Fruit fly (Drosophila melanogaster) Kc167 (cell line): Measurements from ENCODE around the gene CG16813.

Source experiments
- Myc ChIP-seq: fragments of >200 bp; optimal IDR thresholded peaks from 2 replicates; lab custom pipeline; 2017; ENCODE audit warnings: missing external identifiers
- Sin3A ChIP-seq: fragments of >200 bp; optimal IDR thresholded peaks from 2 replicates; lab custom pipeline; 2018; ENCODE audit warnings: missing external identifiers
- h ChIP-seq: fragments of >200 bp; optimal IDR thresholded peaks from 3 replicates; lab custom pipeline; 2018; ENCODE audit warnings: missing external identifiers
- insv ChIP-seq: fragments of >200 bp; optimal IDR thresholded peaks from 3 replicates; lab custom pipeline; 2018; ENCODE audit warnings: missing external identifiers
- psq ChIP-seq: fragments of >200 bp; optimal IDR thresholded peaks from 2 replicates; lab custom pipeline; 2017; ENCODE audit warnings: missing external identifiers
- ttk ChIP-seq: sonication (Bioruptor generic); optimal IDR thresholded peaks from 2 replicates; lab custom pipeline; 2017; ENCODE audit warnings: missing external identifiers

Gene CG16813

DNA sequence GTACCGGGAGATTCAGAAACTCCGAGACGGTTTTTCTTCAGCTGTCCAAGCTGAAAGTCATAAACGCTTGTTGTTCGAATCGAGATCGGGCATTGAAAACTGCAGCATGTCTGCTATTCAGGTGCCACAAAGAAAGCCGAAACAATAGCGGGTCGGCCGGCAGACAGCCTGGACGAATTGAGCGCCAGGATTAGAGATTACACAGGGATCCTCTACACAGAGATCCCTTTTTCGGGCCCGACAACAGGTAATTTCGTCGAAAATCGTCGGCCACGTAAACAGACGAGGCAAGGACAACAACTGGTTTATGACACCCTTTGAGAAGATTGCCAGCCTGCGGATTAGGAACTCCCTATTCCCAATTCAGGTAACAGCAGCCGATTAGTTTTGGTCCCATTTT is at the start of gene CG16813:
CG16813 (plus strand) TSS at position 288 of the 400 bp plus-strand sequence.
- TF ChIP-seq insv (no peak), h (lab: Kevin White, UChicago) (no peak), Myc (lab: Kevin White, UChicago) (no peak), ttk (lab: Kevin White, UChicago) (no peak), Sin3A (no peak), psq (lab: Kevin White, UChicago) (no peak)

DNA sequence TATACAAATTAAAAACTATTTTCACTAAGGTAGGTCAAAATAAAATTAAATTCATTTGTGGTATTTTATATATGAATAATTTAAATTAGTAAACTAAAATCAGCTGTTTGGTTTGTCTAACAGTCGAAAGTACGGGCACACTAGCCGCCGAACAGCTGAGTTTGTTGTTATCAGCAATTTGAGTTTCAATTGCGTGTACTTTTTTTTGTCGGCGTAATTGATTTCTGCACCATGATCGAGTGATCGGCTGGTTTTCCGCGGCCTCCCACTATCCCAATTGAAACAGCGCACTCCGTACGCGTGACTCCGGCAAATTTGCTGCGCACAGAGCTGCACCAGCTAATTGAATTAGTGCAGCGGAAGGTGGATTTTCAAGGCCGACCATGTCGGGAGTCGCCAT is 48.2 kb upstream of the CG16813 start, which contains the start of gene Alg7:
Alg7 (plus strand) TSS at position 153 of the 400 bp plus-strand sequence.
- TF ChIP-seq psq (lab: Kevin White, UChicago), result no peak
- TF ChIP-seq Myc (lab: Kevin White, UChicago), result no peak
- no peak for TF ChIP-seq h (lab: Kevin White, UChicago)
- peak; percentile 53 for TF ChIP-seq insv
- no peak for TF ChIP-seq Sin3A
- TF ChIP-seq ttk (lab: Kevin White, UChicago), result no peak

DNA sequence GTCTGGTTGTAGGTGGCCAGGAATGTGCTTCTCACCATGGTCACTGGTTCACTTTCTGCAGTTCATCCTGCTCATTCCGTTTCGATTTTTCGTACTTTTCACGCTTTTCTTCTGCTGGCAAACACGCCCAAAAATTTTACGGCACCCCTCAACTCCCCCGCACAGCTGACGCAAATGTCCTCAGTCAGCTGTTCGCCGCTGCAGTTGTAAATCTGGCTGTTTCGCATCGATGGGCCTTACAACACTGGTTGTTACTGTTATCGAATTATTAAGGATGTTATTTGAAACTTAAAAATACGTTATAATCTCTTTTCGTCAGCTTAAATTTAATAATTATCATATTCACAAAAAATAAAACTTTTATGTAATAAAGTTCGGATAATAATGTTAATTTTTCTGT is 44.9 kb upstream of the CG16813 start, which contains the start of gene Mgat3:
Mgat3 (minus strand) TSS at position 182 of the 400 bp plus-strand sequence.
- TF ChIP-seq Sin3A, result no peak

DNA sequence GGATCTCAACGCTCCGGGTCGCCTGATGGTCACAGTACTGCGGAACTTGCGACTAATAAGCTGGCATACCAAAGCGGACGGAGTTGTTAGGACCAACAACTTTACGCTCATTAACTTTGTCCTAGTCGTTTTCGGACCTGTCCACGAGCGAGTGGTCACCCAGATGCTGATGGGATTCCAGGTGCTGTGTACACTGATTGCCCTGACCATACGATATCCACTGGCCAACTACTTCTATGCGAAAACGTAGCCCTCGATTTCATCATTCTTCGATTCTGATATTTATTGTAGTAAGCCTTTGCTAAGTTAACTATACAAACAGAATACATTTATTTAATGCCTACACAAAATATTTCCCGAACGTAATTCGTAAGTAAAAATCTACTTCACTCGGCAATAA is 44.2 kb upstream of the CG16813 start, which contains the start of gene Rsph1:
Rsph1 (plus strand) TSS at position 301 of the 400 bp plus-strand sequence.
- TF ChIP-seq Sin3A (no peak), Myc (lab: Kevin White, UChicago) (no peak), ttk (lab: Kevin White, UChicago) (no peak), insv (no peak), psq (lab: Kevin White, UChicago) (no peak), h (lab: Kevin White, UChicago) (no peak)

DNA sequence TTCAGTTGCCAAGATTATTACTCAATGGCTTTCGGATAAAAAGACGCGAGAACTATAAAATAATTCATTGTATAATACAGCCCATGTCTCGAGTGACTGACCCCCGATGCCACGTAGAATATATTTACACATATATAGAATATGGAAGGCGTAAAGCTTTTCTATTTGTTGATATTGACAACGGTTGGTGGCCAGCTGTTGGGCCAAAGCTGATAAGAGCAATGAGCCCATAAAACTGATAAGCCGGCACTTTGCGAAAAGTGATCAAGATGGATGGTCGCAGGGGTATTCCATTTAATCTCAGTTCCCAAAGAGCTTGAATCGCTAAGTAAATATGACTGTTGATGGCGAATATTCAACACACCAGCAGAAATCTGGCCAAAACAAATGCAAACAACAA is 36.8 kb upstream of the CG16813 start:
- no peak for TF ChIP-seq Sin3A
- no peak for TF ChIP-seq ttk (lab: Kevin White, UChicago)
- TF ChIP-seq Myc (lab: Kevin White, UChicago), result no peak

DNA sequence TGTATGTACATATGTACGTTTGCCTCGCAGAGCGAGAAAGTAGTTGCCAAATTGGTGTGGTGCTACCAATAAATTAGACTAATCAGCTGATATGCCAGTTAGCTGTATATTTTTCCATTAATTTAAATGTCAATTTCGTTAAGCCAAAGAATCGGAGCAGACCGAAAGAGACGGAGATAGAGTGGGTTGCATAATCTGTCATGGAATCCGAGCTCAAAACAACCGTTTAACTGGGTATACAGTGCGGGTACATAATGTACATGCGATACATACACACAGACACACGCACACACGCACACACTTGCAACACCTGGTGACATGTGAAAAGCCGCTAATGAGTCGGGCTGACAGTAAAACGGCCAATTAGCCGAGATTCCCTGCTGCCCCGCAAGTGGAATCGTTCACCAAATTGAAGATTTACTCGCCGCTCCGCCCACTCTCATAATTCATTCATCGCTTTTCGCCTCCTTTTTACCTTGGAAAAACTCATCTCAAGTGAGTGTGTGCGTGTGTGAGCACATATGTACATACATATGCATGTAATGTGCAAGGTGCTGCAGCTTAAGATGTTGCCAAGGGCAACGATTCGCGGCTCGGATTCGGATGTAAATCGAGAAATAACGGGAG is 36.2 kb upstream of the CG16813 start:
- TF ChIP-seq insv, result no peak
- TF ChIP-seq Myc (lab: Kevin White, UChicago), result no peak
- TF ChIP-seq psq (lab: Kevin White, UChicago), result no peak
- TF ChIP-seq h (lab: Kevin White, UChicago), result no peak
- no peak for TF ChIP-seq ttk (lab: Kevin White, UChicago)
- no peak for TF ChIP-seq Sin3A

DNA sequence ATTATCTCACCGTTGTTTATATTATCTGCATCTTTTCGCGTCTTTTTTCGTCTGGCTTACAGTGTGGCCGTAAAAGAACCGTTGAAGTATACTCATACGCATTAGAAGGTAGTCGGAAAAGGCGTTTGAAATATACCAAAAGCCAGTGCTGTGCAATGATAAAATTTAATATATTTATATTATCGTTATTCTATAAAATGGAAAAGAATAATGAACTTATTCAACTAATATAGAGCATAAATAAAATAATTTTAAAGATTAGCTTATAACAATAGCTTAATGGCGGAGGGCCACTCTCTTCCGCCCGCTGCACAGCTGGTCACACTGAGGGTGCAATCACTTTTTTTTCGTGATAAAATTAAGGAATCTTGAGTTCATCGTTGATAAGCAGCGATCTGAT is 35.4 kb upstream of the CG16813 start, which contains the start of the genes CG16974 and Edem2:
CG16974 (minus strand) TSS at position 86 of the 400 bp plus-strand sequence.
Edem2 (plus strand) TSS at position 308 of the 400 bp plus-strand sequence.
- TF ChIP-seq h (lab: Kevin White, UChicago) (no peak), Myc (lab: Kevin White, UChicago) (no peak), Sin3A (no peak), psq (lab: Kevin White, UChicago) (no peak), insv (no peak), ttk (lab: Kevin White, UChicago) (no peak)

DNA sequence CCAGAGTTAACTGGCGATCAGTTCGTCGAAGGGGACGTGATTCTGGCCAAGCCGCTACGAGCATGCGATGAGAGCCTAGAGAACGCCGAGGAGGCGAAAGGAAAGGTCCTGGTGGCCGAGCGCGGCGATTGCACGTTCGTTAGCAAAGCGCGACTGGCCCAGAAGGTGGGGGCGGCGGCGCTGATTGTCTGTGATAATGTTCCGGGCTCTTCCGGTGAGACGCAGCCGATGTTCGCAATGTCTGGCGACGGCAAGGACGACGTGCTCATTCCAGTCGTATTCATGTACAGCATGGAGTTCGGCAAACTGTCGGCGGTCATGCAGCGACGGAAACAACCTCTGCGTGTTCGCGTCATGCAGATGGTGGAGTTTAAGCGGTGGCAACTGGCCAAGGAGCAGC is 31.5 kb upstream of the CG16813 start:
- TF ChIP-seq Myc (lab: Kevin White, UChicago) (no peak), h (lab: Kevin White, UChicago) (no peak), psq (lab: Kevin White, UChicago) (no peak), insv (no peak), Sin3A (no peak), ttk (lab: Kevin White, UChicago) (no peak)

DNA sequence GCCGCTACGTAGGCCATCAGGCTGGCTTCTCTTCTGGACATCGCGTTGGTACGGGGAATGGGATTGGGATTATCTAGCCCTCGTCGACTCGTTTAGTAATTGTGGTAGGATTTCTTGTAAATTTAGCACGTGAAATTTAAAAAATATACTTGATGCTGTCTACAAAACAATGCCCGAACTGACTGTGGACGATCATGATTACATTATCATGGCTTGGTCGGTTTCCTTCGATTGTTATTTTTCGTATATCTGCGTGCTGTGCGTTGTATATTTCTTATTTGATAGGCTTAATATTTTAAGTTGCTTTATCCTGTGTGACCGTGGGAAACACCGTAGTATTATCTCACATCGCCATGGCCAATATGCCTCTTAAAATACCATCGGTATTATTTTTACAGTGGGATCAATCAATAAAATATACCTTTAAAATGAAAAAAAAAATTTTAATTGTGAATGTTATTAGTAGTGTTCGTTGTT is 24.3 kb upstream of the CG16813 start, which contains the start of gene CG16972:
CG16972 (minus strand) TSS at position 336 of the 477 bp plus-strand sequence.
- TF ChIP-seq Myc (lab: Kevin White, UChicago) (no peak), ttk (lab: Kevin White, UChicago) (no peak), Sin3A (no peak), h (lab: Kevin White, UChicago) (no peak)

DNA sequence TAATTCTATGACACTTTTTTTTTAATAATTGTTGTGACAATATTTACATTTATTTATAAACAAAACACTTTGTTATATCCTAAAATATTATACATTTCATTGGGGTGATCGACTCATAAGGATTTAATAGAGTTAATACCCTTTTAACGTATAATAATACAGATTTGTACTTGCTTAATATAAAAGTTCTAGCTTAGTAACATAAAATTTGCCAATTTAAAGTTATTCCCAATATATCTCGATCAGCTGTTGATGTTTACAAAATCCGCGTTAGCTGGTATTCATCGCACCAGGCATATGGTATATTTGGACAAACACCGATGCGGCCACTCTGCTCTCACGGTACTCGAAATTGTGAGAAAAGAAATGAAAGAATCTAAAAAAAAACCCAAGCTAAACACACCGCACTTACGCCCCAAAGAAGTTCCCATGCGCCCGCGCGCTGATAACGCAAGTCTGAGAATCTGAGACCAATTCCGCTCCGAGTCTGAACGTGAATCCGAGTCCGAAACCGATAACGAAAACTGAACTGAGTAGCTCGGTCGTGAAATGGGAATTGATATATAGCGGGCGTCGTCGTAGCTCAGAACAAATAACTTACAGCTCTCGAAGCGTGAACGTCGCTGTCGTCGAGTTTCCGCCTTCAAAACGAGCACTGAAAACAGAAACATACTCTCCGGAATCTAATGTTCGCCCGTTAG is 23.7 kb upstream of the CG16813 start, which contains the start of gene Pect:
Pect (plus strand) TSS at position 326 of the 701 bp plus-strand sequence.
- no peak for TF ChIP-seq Sin3A
- no peak for TF ChIP-seq h (lab: Kevin White, UChicago)

DNA sequence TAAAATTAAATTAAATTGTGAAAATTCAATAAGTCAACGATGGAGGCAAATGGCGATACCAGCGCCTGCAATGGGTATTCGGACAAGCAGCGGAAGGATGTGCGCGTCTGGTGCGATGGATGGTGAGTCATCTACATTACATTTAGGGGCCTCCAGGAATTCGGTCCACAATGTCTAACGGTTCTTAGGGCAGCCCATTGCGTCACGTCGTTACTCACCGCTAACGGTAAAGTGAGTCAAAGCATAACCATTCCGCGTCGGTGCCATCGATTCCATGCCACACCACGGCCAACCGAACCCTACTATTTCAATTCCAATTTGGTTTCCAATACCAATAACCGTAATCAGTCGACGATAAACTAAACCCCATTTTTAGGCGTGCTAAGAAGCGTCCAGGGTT is 23.2 kb upstream of the CG16813 start:
- TF ChIP-seq insv (no peak), Sin3A (no peak), psq (lab: Kevin White, UChicago) (no peak), Myc (lab: Kevin White, UChicago) (no peak), ttk (lab: Kevin White, UChicago) (no peak), h (lab: Kevin White, UChicago) (no peak)

DNA sequence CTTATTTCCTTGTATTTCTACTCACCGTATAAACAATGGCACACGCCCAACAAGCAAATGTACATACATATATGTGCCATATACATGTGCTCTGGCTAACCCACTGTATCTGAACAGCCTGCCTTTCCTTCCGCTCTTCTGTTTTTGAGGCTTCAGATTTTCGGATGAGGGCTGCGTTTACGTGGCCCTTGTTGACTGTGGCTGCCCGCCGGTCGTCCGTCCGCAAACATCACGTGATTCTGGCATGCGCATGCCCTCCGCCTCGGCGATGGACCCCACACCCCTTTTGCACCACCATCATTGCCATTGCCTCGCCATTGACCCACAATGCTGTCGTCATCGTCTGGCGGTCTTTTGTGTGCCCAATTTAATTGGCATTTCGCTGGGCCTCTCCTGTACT is 22.1 kb upstream of the CG16813 start:
- TF ChIP-seq Myc (lab: Kevin White, UChicago) (no peak), insv (no peak), psq (lab: Kevin White, UChicago) (no peak), h (lab: Kevin White, UChicago) (no peak), Sin3A (no peak), ttk (lab: Kevin White, UChicago) (no peak)
